Fruit fly (Drosophila melanogaster): ENCODE results near the gene mib2.
A peak's percentile ranks its signal among the peaks of the same experiment; 100 is the strongest.

DNA sequence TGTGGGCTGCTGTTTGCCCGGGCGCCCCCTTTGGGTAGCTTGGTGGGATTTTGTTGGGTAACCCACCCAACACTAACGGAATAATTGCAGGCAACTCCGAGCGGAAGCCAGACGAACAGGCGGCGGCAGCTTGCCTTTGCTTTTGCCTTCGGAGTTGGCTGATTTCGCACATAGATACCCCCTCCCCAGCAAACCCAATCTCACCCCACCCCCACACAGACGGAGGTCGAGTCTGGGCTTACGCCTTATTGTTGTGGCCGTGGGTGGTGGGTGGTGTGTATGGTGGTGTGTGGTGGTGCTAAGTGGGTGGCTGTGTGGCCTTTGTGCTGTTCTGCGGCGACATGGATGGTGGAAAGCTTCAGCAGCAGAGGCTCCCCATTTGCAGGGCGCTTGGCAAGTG lies 18.6 kb upstream of the mib2 start:
- TF ChIP-seq CG32121 (GFP tag; IDR thresholded peaks at IDR 0.05) = no peak
- TF ChIP-seq CG9948 (tag; optimal IDR thresholded peaks at IDR 0.05) = no peak
- TF ChIP-seq CG34367 (tag; optimal IDR thresholded peaks at IDR 0.05) = no peak
- no peak for TF ChIP-seq CG4496 (GFP tag; IDR thresholded peaks at IDR 0.05)
- TF ChIP-seq CG8301 (tag; optimal IDR thresholded peaks at IDR 0.05) = no peak
- no peak for TF ChIP-seq Pif1B (GFP tag; optimal IDR thresholded peaks at IDR 0.05)
- TF ChIP-seq rn (GFP tag; IDR thresholded peaks at IDR 0.05) = no peak
- TF ChIP-seq CG15710 (tag; optimal IDR thresholded peaks at IDR 0.05) = no peak
- TF ChIP-seq CG14655 (GFP tag; optimal IDR thresholded peaks at IDR 0.05) = no peak
- TF ChIP-seq CG17806 (tag; optimal IDR thresholded peaks at IDR 0.05) = no peak
- peak; percentile 50 for TF ChIP-seq CG13204 (GFP tag; optimal IDR thresholded peaks at IDR 0.05)
